Fruit fly (Drosophila melanogaster) whole organism, embryonic: Measurements from ENCODE around the gene CG6931.

ENCODE experiments used
- ATbp ChIP-seq: fragments of 200-800 bp; sonication (Bioruptor generic); optimal IDR thresholded peaks from 2 replicates; lab custom pipeline; 2017; ENCODE audit warnings: missing biosample characterization, mild to moderate bottlenecking, missing genetic modification characterization, missing genetic modification reagents
- CG10366 ChIP-seq: fragments of 200-800 bp; sonication (Bioruptor generic); IDR thresholded peaks from 2 replicates; pipeline ENCODE4 v1.3.6; 2022; ENCODE audit warnings: missing biosample characterization, missing genetic modification characterization
- CG10431 ChIP-seq: fragments of 200-800 bp; sonication (Bioruptor generic); optimal IDR thresholded peaks from 3 replicates; lab custom pipeline; 2018; ENCODE audit warnings: missing biosample characterization, mild to moderate bottlenecking, missing genetic modification characterization
- CG11723 ChIP-seq: fragments of 200-800 bp; sonication (Bioruptor generic); optimal IDR thresholded peaks from 2 replicates; lab custom pipeline; 2017; ENCODE audit warnings: missing biosample characterization, mild to moderate bottlenecking, missing genetic modification characterization
- CG12391 ChIP-seq: fragments of 200-800 bp; sonication (Bioruptor generic); optimal IDR thresholded peaks from 3 replicates; lab custom pipeline; 2018; ENCODE audit warnings: missing biosample characterization, mild to moderate bottlenecking, missing genetic modification characterization, moderate library complexity
- CG13296 ChIP-seq: fragments of 200-800 bp; sonication (Bioruptor generic); optimal IDR thresholded peaks from 3 replicates; lab custom pipeline; 2018; ENCODE audit warnings: missing biosample characterization, mild to moderate bottlenecking, missing genetic modification characterization
- CG14050 ChIP-seq: fragments of 200-800 bp; sonication (Bioruptor generic); IDR thresholded peaks from 3 replicates; pipeline ENCODE4 v1.3.6; 2022; ENCODE audit warnings: missing biosample characterization, missing genetic modification characterization
- CG14667 ChIP-seq: fragments of 200-800 bp; sonication (Bioruptor generic); IDR thresholded peaks from 2 replicates; pipeline ENCODE4 v1.3.6; 2022; ENCODE audit warnings: missing biosample characterization, missing genetic modification characterization
- CG15601 ChIP-seq: fragments of 200-800 bp; sonication (Bioruptor generic); optimal IDR thresholded peaks from 3 replicates; lab custom pipeline; 2019; ENCODE audit warnings: missing biosample characterization, mild to moderate bottlenecking, missing genetic modification characterization, moderate library complexity
- CG1792 ChIP-seq: fragments of 200-800 bp; sonication (Bioruptor generic); optimal IDR thresholded peaks from 2 replicates; lab custom pipeline; 2016; ENCODE audit warnings: missing biosample characterization, missing genetic modification characterization
- CG18262 ChIP-seq: fragments of 200-800 bp; optimal IDR thresholded peaks from 3 replicates; lab custom pipeline; 2019; ENCODE audit warnings: missing biosample characterization, mild to moderate bottlenecking, missing genetic modification characterization, moderate library complexity
- CG31441 ChIP-seq: fragments of 200-800 bp; sonication (Bioruptor generic); IDR thresholded peaks from 2 replicates; pipeline ENCODE4 v1.3.6; 2022; ENCODE audit warnings: missing biosample characterization, missing genetic modification characterization
- CG34224 ChIP-seq: fragments of 200-800 bp; sonication (Bioruptor generic); IDR thresholded peaks from 3 replicates; pipeline ENCODE4 v1.3.6; 2022; ENCODE audit warnings: missing biosample characterization, missing genetic modification characterization; ENCODE audit not compliant: partially characterized antibody
- CG3838 ChIP-seq: fragments of 200-800 bp; sonication (Bioruptor generic); optimal IDR thresholded peaks from 3 replicates; lab custom pipeline; 2016; ENCODE audit warnings: missing biosample characterization, missing genetic modification characterization
- CG42726 ChIP-seq: fragments of 200-800 bp; sonication (Bioruptor generic); IDR thresholded peaks from 2 replicates; pipeline ENCODE4 v1.3.6; 2022; ENCODE audit warnings: missing biosample characterization, missing genetic modification characterization; ENCODE audit not compliant: partially characterized antibody
- CG4617 ChIP-seq: fragments of 200-800 bp; sonication (Bioruptor generic); optimal IDR thresholded peaks from 3 replicates; lab custom pipeline; 2016; ENCODE audit warnings: missing biosample characterization, missing genetic modification characterization, borderline replicate concordance
- CG6254 ChIP-seq: fragments of 200-800 bp; sonication (Bioruptor generic); optimal IDR thresholded peaks from 3 replicates; lab custom pipeline; 2017; ENCODE audit warnings: mild to moderate bottlenecking, missing biosample characterization, missing genetic modification reagents, missing genetic modification characterization
- CG6272 ChIP-seq: fragments of 200-800 bp; sonication (Bioruptor generic); IDR thresholded peaks from 2 replicates; pipeline ENCODE4 v1.3.6; 2022; ENCODE audit warnings: missing biosample characterization, missing genetic modification characterization
- CG6689 ChIP-seq: fragments of 200-800 bp; sonication (Bioruptor generic); IDR thresholded peaks from 2 replicates; pipeline ENCODE4 v1.3.6; 2022; ENCODE audit warnings: missing biosample characterization, missing genetic modification characterization
- CG7357 ChIP-seq: fragments of 200-800 bp; sonication (Bioruptor generic); IDR thresholded peaks from 3 replicates; pipeline ENCODE4 v1.3.6; 2022; ENCODE audit warnings: missing biosample characterization, missing genetic modification characterization
- CG7372 ChIP-seq: fragments of 200-800 bp; sonication (Bioruptor generic); IDR thresholded peaks from 2 replicates; pipeline ENCODE4 v1.3.6; 2022; ENCODE audit warnings: missing biosample characterization, missing genetic modification characterization
- CG8924 ChIP-seq: fragments of 200-800 bp; optimal IDR thresholded peaks from 3 replicates; lab custom pipeline; 2019; ENCODE audit warnings: missing biosample characterization, mild to moderate bottlenecking, missing genetic modification characterization, moderate library complexity
- CG9437 ChIP-seq: fragments of 200-800 bp; sonication (Bioruptor generic); optimal IDR thresholded peaks from 2 replicates; lab custom pipeline; 2018; ENCODE audit warnings: missing biosample characterization, mild to moderate bottlenecking, missing genetic modification characterization
- CG9609 ChIP-seq: fragments of 200-800 bp; sonication (Bioruptor generic); optimal IDR thresholded peaks from 3 replicates; lab custom pipeline; 2016; ENCODE audit warnings: missing biosample characterization, missing genetic modification characterization
- CHES-1-like ChIP-seq: fragments of 200-800 bp; sonication (Bioruptor generic); optimal IDR thresholded peaks from 2 replicates; lab custom pipeline; 2016; ENCODE audit warnings: missing biosample characterization, missing genetic modification characterization
- Deaf1 ChIP-seq: fragments of 200-800 bp; optimal IDR thresholded peaks from 3 replicates; lab custom pipeline; 2019; ENCODE audit warnings: missing biosample characterization, mild to moderate bottlenecking, missing genetic modification characterization, moderate library complexity
- Ets97D ChIP-seq: fragments of 200-800 bp; sonication (Bioruptor generic); optimal IDR thresholded peaks from 3 replicates; lab custom pipeline; 2016; ENCODE audit warnings: missing biosample characterization, missing genetic modification characterization
- HLH4C ChIP-seq: fragments of 200-800 bp; sonication (Bioruptor generic); IDR thresholded peaks from 3 replicates; pipeline ENCODE4 v1.3.6; 2022; ENCODE audit warnings: missing biosample characterization, missing genetic modification characterization; ENCODE audit not compliant: partially characterized antibody
- Hr3 ChIP-seq: fragments of 200-800 bp; sonication (Bioruptor generic); optimal IDR thresholded peaks from 3 replicates; lab custom pipeline; 2016; ENCODE audit warnings: missing biosample characterization, missing genetic modification characterization
- Nf-YB ChIP-seq: fragments of 200-800 bp; sonication (Bioruptor generic); optimal IDR thresholded peaks from 3 replicates; lab custom pipeline; 2019; ENCODE audit warnings: missing biosample characterization, mild to moderate bottlenecking, missing genetic modification characterization, moderate library complexity
- Sry-δ ChIP-seq: fragments of 200-800 bp; sonication (Bioruptor generic); optimal IDR thresholded peaks from 2 replicates; lab custom pipeline; 2016; ENCODE audit warnings: missing biosample characterization, missing genetic modification characterization
- Trl ChIP-seq, 3 experiments: fragments of >200 bp in 2 of 3; fragments of 200-800 bp in 1 of 3; sonication (Bioruptor generic) in 1 of 3; optimal IDR thresholded peaks; 2 replicates in 1 of 3; 3 replicates in 2 of 3; lab custom pipeline; 2016 to 2017; ENCODE audit warnings: missing biosample characterization in 1 of 3, missing genetic modification characterization in 1 of 3
- Usf ChIP-seq: fragments of 200-800 bp; sonication (Bioruptor generic); optimal IDR thresholded peaks from 2 replicates; lab custom pipeline; 2017; ENCODE audit warnings: missing genotype, missing biosample characterization, missing genetic modification characterization
- ac ChIP-seq: fragments of 200-800 bp; sonication (Bioruptor generic); optimal IDR thresholded peaks from 3 replicates; lab custom pipeline; 2017; ENCODE audit warnings: missing biosample characterization, mild to moderate bottlenecking, missing genetic modification characterization
- al ChIP-seq: fragments of 200-800 bp; sonication (Bioruptor generic); IDR thresholded peaks from 2 replicates; pipeline ENCODE4 v1.3.6; 2022; ENCODE audit warnings: missing biosample characterization, missing genetic modification characterization
- ato ChIP-seq: fragments of 200-800 bp; sonication (Bioruptor generic); IDR thresholded peaks from 2 replicates; pipeline ENCODE4 v1.3.6; 2022; ENCODE audit warnings: missing biosample characterization, missing genetic modification characterization; ENCODE audit not compliant: partially characterized antibody
- bigmax ChIP-seq: fragments of 200-800 bp; sonication (Bioruptor generic); optimal IDR thresholded peaks from 2 replicates; lab custom pipeline; 2018; ENCODE audit warnings: missing biosample characterization, mild to moderate bottlenecking, missing genetic modification characterization
- caup ChIP-seq: fragments of 200-800 bp; sonication (Bioruptor generic); optimal IDR thresholded peaks from 3 replicates; lab custom pipeline; 2017; ENCODE audit warnings: missing biosample characterization, mild to moderate bottlenecking, missing genetic modification characterization, moderate library complexity; ENCODE audit not compliant: severe bottlenecking
- klu ChIP-seq: fragments of 200-800 bp; sonication (Bioruptor generic); IDR thresholded peaks from 2 replicates; pipeline ENCODE4 v1.3.6; 2022; ENCODE audit warnings: missing biosample characterization, missing genetic modification characterization
- mam ChIP-seq: fragments of 200-800 bp; sonication (Bioruptor generic); optimal IDR thresholded peaks from 3 replicates; lab custom pipeline; 2016; ENCODE audit warnings: missing biosample characterization, missing genetic modification characterization
- nerfin-1 ChIP-seq: fragments of 200-800 bp; sonication (Bioruptor generic); optimal IDR thresholded peaks from 3 replicates; lab custom pipeline; 2019; ENCODE audit warnings: missing biosample characterization, mild to moderate bottlenecking, missing genetic modification characterization, moderate library complexity
- nerfin-2 ChIP-seq: fragments of 200-800 bp; sonication (Bioruptor generic); IDR thresholded peaks from 2 replicates; pipeline ENCODE4 v1.3.6; 2022; ENCODE audit warnings: missing biosample characterization, missing genetic modification characterization; ENCODE audit not compliant: partially characterized antibody
- p53 ChIP-seq: fragments of 200-800 bp; sonication (Bioruptor generic); optimal IDR thresholded peaks from 2 replicates; lab custom pipeline; 2016; ENCODE audit warnings: missing biosample characterization, missing genetic modification characterization
- pho ChIP-seq: fragments of 200-800 bp; sonication (Bioruptor generic); optimal IDR thresholded peaks from 2 replicates; lab custom pipeline; 2016; ENCODE audit warnings: missing biosample characterization, missing genetic modification characterization
- phol ChIP-seq: fragments of 200-800 bp; sonication (Bioruptor generic); optimal IDR thresholded peaks from 3 replicates; lab custom pipeline; 2018; ENCODE audit warnings: missing biosample characterization, mild to moderate bottlenecking, missing genetic modification characterization, moderate library complexity
- repo ChIP-seq: fragments of 200-800 bp; sonication (Bioruptor generic); optimal IDR thresholded peaks from 2 replicates; lab custom pipeline; 2016; ENCODE audit warnings: missing biosample characterization, missing genetic modification characterization
- tio ChIP-seq: fragments of 200-800 bp; sonication (Bioruptor generic); optimal IDR thresholded peaks from 2 replicates; lab custom pipeline; 2017; ENCODE audit warnings: missing biosample characterization, missing genetic modification characterization, inconsistent platforms

Gene CG6931

dm6 chr3L:12002321-12003248 lies 12.0 kb downstream of the CG6931 start, which contains the start of the genes Pop2 and CG6928 (continued):
- TF ChIP-seq al (GFP tag; lab: Robert Waterston, UW): peak; percentile 56
- peak; percentile 21 for TF ChIP-seq ac (GFP tag; lab: Kevin White, UChicago)
- TF ChIP-seq CG9437 (GFP tag; lab: Kevin White, UChicago): peak; percentile 57
- TF ChIP-seq CG8924 (tag; lab: Kevin White, UChicago): peak; percentile 56
- TF ChIP-seq tio (GFP tag; lab: Kevin White, UChicago): peak; percentile 59
- TF ChIP-seq ato (GFP tag; lab: Robert Waterston, UW): peak; percentile 76; the same call in 1 of the 2 replicates
- no peak for TF ChIP-seq bigmax (GFP tag; lab: Kevin White, UChicago)
- peak; percentile 76 for TF ChIP-seq caup (GFP tag; lab: Kevin White, UChicago)
- TF ChIP-seq CG18262: peak; percentile 45
- TF ChIP-seq CG7357 (GFP tag; lab: Robert Waterston, UW): no peak
- TF ChIP-seq CHES-1-like (GFP tag; lab: Kevin White, UChicago): peak; percentile 92
- peak; percentile 26 for TF ChIP-seq Usf (GFP tag; lab: Kevin White, UChicago)
- TF ChIP-seq CG3838 (GFP tag; lab: Kevin White, UChicago): no peak
- TF ChIP-seq CG6689 (GFP tag; lab: Robert Waterston, UW): peak; percentile 52; the same call in 1 of the 2 replicates
- TF ChIP-seq CG12391 (tag; lab: Kevin White, UChicago): peak; percentile 79
- no peak for TF ChIP-seq ATbp (GFP tag; lab: Kevin White, UChicago)
- TF ChIP-seq phol (tag; lab: Kevin White, UChicago): peak; percentile 84
- TF ChIP-seq CG34224 (GFP tag; lab: Robert Waterston, UW): peak; percentile 84
- peak; percentile 56 for TF ChIP-seq CG14667
- TF ChIP-seq p53 (GFP tag; lab: Kevin White, UChicago): peak; percentile 68
- TF ChIP-seq Hr3 (GFP tag; lab: Kevin White, UChicago): peak; percentile 83
- peak; percentile 40 for TF ChIP-seq CG11723
- TF ChIP-seq CG14050: peak; percentile 66; the same call in 2 of the 3 replicates
- TF ChIP-seq CG42726 (GFP tag; lab: Robert Waterston, UW): peak; percentile 57; the same call in 1 of the 2 replicates
- peak; percentile 89 for TF ChIP-seq Sry-δ (GFP tag; lab: Kevin White, UChicago)
- peak; percentile 31 for TF ChIP-seq Deaf1 (tag; lab: Kevin White, UChicago)
- TF ChIP-seq CG13296 (GFP tag; lab: Kevin White, UChicago): no peak
- no peak; the same call in 1 of the 2 replicates for TF ChIP-seq CG31441
- peak; percentile 83 for TF ChIP-seq CG9609 (GFP tag; lab: Kevin White, UChicago)
- TF ChIP-seq CG6272 (GFP tag; lab: Robert Waterston, UW): peak; percentile 69
- TF ChIP-seq Trl (optimal IDR thresholded peaks at IDR 0.05; lab: Kevin White, UChicago): peak in 1 of 2 experiments; percentile 3
- TF ChIP-seq Trl (GFP tag; optimal IDR thresholded peaks at IDR 0.05; lab: Kevin White, UChicago): peak; percentile 87
- no peak for TF ChIP-seq CG10431
- no peak for TF ChIP-seq CG6254 (GFP tag; lab: Kevin White, UChicago)
- peak; percentile 13 for TF ChIP-seq nerfin-1 (tag; lab: Kevin White, UChicago)
- peak; percentile 57 for TF ChIP-seq CG10366 (GFP tag; lab: Robert Waterston, UW)
- TF ChIP-seq CG7372 (GFP tag; lab: Robert Waterston, UW): peak; percentile 78
- TF ChIP-seq CG1792: peak; percentile 66
- peak; percentile 88 for TF ChIP-seq pho (GFP tag; lab: Kevin White, UChicago)
- TF ChIP-seq Ets97D (GFP tag; lab: Kevin White, UChicago): peak; percentile 92
- peak; percentile 67 for TF ChIP-seq repo
- no peak; the same call in 1 of the 2 replicates for TF ChIP-seq nerfin-2 (GFP tag; lab: Robert Waterston, UW)
- peak; percentile 73 for TF ChIP-seq CG15601 (tag; lab: Kevin White, UChicago)
- peak; percentile 97 for TF ChIP-seq CG4617 (GFP tag; lab: Kevin White, UChicago)
- TF ChIP-seq klu: no peak; the same call in 1 of the 2 replicates
- TF ChIP-seq Nf-YB: peak; percentile 21
- TF ChIP-seq mam (GFP tag; lab: Kevin White, UChicago): peak; percentile 88
- TF ChIP-seq HLH4C (GFP tag; lab: Robert Waterston, UW): peak; percentile 74
